Fruit fly (Drosophila melanogaster): ENCODE results near the gene Uros1.

The Uros1 gene

DNA sequence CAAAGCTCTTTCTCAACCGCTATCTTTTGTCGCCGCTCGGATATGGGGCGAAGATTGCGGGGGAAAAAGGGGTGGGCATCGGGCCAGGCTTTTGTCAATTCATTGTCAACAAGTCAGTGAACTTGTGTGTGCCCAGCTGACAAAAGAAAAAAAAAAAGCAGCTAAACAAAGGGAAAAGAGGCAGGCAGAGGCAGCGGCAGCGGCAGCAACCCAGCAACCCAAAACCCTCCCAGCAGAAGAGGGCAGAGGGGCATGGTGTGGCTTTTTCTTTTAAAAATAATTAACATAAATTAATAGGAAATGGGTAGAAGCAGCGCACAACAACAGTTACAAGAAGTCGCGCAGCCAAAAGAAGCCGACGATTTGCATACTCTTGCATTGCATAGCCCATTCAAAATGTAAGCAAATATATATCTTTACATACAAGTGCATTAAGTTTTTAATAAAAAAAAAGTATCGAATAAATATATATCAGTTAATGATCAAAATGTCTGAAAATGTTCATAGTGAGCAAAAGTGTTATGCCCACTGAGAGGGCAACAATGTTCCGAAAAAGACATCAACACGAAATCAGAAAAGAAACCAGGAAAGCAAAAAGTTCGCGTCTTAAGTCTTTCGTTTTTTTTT, 42.9 kb downstream of the Uros1 start (continued):
- peak; percentile 33 for TF ChIP-seq Med (GFP tag)
- TF ChIP-seq CG8478 (optimal IDR thresholded peaks at IDR 0.05), result no peak
- TF ChIP-seq Taf1 (GFP tag; IDR thresholded peaks at IDR 0.05), result no peak
- TF ChIP-seq CG13424 (tag; optimal IDR thresholded peaks at IDR 0.05), result no peak
- TF ChIP-seq CG10543 (GFP tag; optimal IDR thresholded peaks at IDR 0.05), result no peak
- TF ChIP-seq CG2875 (GFP tag; optimal IDR thresholded peaks at IDR 0.05), result no peak
- no peak for TF ChIP-seq Mes4 (GFP tag; optimal IDR thresholded peaks at IDR 0.05)
- TF ChIP-seq Bgb (GFP tag; IDR thresholded peaks at IDR 0.05; ENCODE audit: partially characterized antibody), result no peak
- TF ChIP-seq CG10431 (GFP tag; optimal IDR thresholded peaks at IDR 0.05), result peak; percentile 3
- no peak for TF ChIP-seq CG34376 (GFP tag; optimal IDR thresholded peaks at IDR 0.05)
- TF ChIP-seq CG4404 (GFP tag; IDR thresholded peaks at IDR 0.05), result no peak
- no peak for TF ChIP-seq Hr3 (GFP tag; optimal IDR thresholded peaks at IDR 0.05)
- TF ChIP-seq CG15011 (GFP tag; optimal IDR thresholded peaks at IDR 0.05), result no peak
- no peak for TF ChIP-seq NFAT (GFP tag; IDR thresholded peaks at IDR 0.05)
- no peak for TF ChIP-seq gfzf (GFP tag; optimal IDR thresholded peaks at IDR 0.05)
- TF ChIP-seq CG3163 (GFP tag; optimal IDR thresholded peaks at IDR 0.05), result no peak
- no peak for TF ChIP-seq croc (GFP tag; conservative IDR thresholded peaks at IDR 0.05)
- TF ChIP-seq danr (GFP tag; IDR thresholded peaks at IDR 0.05), result no peak
- TF ChIP-seq Neu2 (GFP tag; optimal IDR thresholded peaks at IDR 0.05; ENCODE audit: borderline replicate concordance), result no peak
- TF ChIP-seq lov (optimal IDR thresholded peaks at IDR 0.05), result no peak
- no peak for TF ChIP-seq lov (GFP tag; IDR thresholded peaks at IDR 0.05)
- TF ChIP-seq nmo (GFP tag; optimal IDR thresholded peaks at IDR 0.05), result peak; percentile 63
- TF ChIP-seq Nf-YB (GFP tag; optimal IDR thresholded peaks at IDR 0.05), result no peak
- no peak for TF ChIP-seq CG12659 (GFP tag; optimal IDR thresholded peaks at IDR 0.05)

DNA sequence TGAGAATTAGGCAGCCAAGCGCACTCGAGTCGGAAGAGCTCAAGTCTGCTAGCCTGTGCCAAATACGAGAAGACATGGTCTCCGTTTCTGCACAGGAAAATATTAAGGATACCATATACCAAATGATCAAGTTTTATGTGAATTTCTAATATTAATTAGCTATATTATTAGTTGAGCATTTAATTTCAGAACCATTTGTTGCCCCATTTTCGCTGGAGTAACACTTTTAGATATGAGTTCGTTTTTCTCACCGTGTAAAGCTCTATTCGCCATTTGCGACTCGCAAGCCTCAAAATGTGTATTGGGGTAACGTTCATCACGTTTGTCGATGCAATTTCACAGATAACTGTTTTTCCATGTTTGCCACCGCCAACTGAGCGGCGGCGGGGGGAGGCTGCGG, 47.9 kb downstream of the Uros1 start:
- TF ChIP-seq Drgx (GFP tag; IDR thresholded peaks at IDR 0.05), result peak; percentile 47; the same call in 1 of the 2 replicates
- TF ChIP-seq CG32767 (GFP tag; IDR thresholded peaks at IDR 0.05), result no peak

All from whole organism, embryonic.